Fruit fly (Drosophila melanogaster): ENCODE measurements around the gene TfIIA-L.

Gene TfIIA-L

DNA sequence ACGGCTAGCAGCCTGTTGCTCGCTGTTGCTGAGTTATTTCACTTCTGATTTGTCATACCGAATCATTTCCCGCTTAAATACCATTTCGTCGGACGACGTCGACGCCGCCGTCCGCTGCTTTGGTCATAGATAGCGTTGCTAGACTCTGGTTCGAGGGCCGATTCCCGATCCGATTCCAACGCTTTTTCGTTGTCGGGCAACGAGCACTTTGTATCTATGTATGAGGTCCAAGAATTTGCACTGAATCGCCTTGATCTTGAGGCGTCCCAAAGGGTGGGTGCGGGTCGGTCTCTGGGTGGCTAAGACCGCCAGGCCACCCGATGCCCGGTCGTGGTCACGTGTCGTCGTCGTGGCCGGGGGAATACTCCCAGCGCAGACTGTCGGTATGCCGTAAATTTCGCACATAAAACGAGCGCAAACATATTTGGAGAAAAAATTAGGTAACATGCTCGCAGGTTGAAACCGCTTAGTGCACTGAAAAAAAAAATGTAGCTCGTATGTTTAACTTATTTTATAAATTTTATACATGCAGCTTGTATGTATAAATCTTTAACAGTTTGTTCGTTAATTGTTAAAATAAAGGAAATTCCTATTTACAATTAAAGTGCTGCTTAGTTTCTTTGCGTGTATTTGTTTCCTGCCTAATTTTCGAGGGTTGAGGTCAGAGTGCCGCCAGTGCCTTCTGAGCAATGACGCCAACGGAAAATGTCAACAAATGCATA, 41.4 kb downstream of the TfIIA-L start, which contains the start of gene CG3348 (continued):
- TF ChIP-seq CG16863 (GFP tag; optimal IDR thresholded peaks at IDR 0.05) (peak; percentile 32), CG8944 (GFP tag; optimal IDR thresholded peaks at IDR 0.05) (peak; percentile 25), CG4360 (GFP tag; IDR thresholded peaks at IDR 0.05) (no peak), CG12391 (tag; optimal IDR thresholded peaks at IDR 0.05) (peak; percentile 73), zen2 (GFP tag; IDR thresholded peaks at IDR 0.05; ENCODE audit: partially characterized antibody) (no peak), Neu2 (GFP tag; optimal IDR thresholded peaks at IDR 0.05; ENCODE audit: borderline replicate concordance) (no peak), dati (GFP tag; IDR thresholded peaks at IDR 0.05) (peak; percentile 34; the same call in 1 of the 2 replicates), CG7786 (GFP tag; optimal IDR thresholded peaks at IDR 0.05) (peak; percentile 61), bbx (GFP tag; IDR thresholded peaks at IDR 0.05; ENCODE audit: partially characterized antibody) (no peak), pzg (GFP tag; optimal IDR thresholded peaks at IDR 0.05) (no peak), CG5180 (GFP tag; optimal IDR thresholded peaks at IDR 0.05) (peak; percentile 4), salm (tag; optimal IDR thresholded peaks at IDR 0.05) (no peak), ro (GFP tag; IDR thresholded peaks at IDR 0.05) (peak; percentile 20; the same call in 1 of the 2 replicates), dan (GFP tag; IDR thresholded peaks at IDR 0.05) (no peak), hth (optimal IDR thresholded peaks at IDR 0.05) (no peak), Tbp (GFP tag; optimal IDR thresholded peaks at IDR 0.05) (no peak), Atf6 (GFP tag; IDR thresholded peaks at IDR 0.05) (peak; percentile 81), shn (GFP tag; optimal IDR thresholded peaks at IDR 0.05) (peak; percentile 6), Dref (GFP tag; IDR thresholded peaks at IDR 0.05) (0 out of 2 replicates have a peak, but pooled peaks have one; percentile 8), Hand (GFP tag; optimal IDR thresholded peaks at IDR 0.05) (peak; percentile 36), corto (GFP tag; optimal IDR thresholded peaks at IDR 0.05) (no peak), Trl (optimal IDR thresholded peaks at IDR 0.05) (no peak), Trl (GFP tag; optimal IDR thresholded peaks at IDR 0.05) (peak; percentile 20), CG13894 (tag; optimal IDR thresholded peaks at IDR 0.05) (peak; percentile 84), vvl (GFP tag; IDR thresholded peaks at IDR 0.05) (peak; percentile 79), seq (GFP tag; IDR thresholded peaks at IDR 0.05) (peak; percentile 68), CG7928 (GFP tag; optimal IDR thresholded peaks at IDR 0.05) (peak; percentile 54), klu (GFP tag; IDR thresholded peaks at IDR 0.05) (peak; percentile 71), Taf1 (GFP tag; IDR thresholded peaks at IDR 0.05) (peak; percentile 78), CG10462 (GFP tag; optimal IDR thresholded peaks at IDR 0.05) (no peak), CG17802 (tag; optimal IDR thresholded peaks at IDR 0.05) (peak; percentile 2), Stat92E (GFP tag; optimal IDR thresholded peaks at IDR 0.05) (no peak), lab (GFP tag; optimal IDR thresholded peaks at IDR 0.05) (peak; percentile 91), slp2 (GFP tag; optimal IDR thresholded peaks at IDR 0.05) (peak; percentile 12), ham (GFP tag; IDR thresholded peaks at IDR 0.05) (peak; percentile 40; the same call in 1 of the 2 replicates), CG15011 (GFP tag; optimal IDR thresholded peaks at IDR 0.05) (peak; percentile 74), sug (tag; optimal IDR thresholded peaks at IDR 0.05) (peak; percentile 11), CG1792 (GFP tag; optimal IDR thresholded peaks at IDR 0.05) (peak; percentile 67), CG12071 (GFP tag; optimal IDR thresholded peaks at IDR 0.05) (peak; percentile 62), ewg (GFP tag; optimal IDR thresholded peaks at IDR 0.05) (peak; percentile 41), CG11093 (GFP tag; IDR thresholded peaks at IDR 0.05) (no peak)

DNA sequence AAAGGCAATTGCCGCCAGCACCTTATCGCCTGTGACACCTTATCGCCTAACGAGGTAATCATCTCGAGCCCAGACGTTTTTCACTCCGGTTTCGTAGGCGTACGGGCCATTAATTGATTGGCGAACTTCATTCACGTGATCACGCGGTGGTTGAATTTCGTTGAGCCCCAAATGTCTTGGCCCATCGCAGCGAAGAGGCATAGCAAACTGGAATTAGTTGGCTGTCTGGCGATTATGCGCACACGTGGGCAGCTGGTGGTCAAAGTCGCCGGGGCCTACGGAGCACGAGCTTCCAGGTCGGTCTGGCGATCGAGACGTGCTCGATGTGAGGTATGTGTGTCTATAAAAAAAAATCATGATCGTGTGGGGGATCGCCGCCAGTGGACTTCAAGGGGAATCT, 42.2 kb downstream of the TfIIA-L start:
- TF ChIP-seq pb (GFP tag; optimal IDR thresholded peaks at IDR 0.05): no peak
- TF ChIP-seq sr (GFP tag; IDR thresholded peaks at IDR 0.05): peak; percentile 56; the same call in 1 of the 3 replicates
- TF ChIP-seq cwo (GFP tag; optimal IDR thresholded peaks at IDR 0.05): peak; percentile 100
- TF ChIP-seq exex (tag; optimal IDR thresholded peaks at IDR 0.05): peak; percentile 70
- TF ChIP-seq Med (GFP tag): peak; percentile 66
- peak; percentile 91 for TF ChIP-seq sug (tag; optimal IDR thresholded peaks at IDR 0.05)
- peak; percentile 18 for TF ChIP-seq CG13894 (tag; optimal IDR thresholded peaks at IDR 0.05)
- peak; percentile 100 for TF ChIP-seq CG7987 (GFP tag; optimal IDR thresholded peaks at IDR 0.05)
- TF ChIP-seq sd (tag; optimal IDR thresholded peaks at IDR 0.05): peak; percentile 78
- TF ChIP-seq CG8478 (optimal IDR thresholded peaks at IDR 0.05): peak; percentile 36
- TF ChIP-seq CG5953 (GFP tag; IDR thresholded peaks at IDR 0.05): no peak
- peak; percentile 83 for TF ChIP-seq CG12769 (tag; optimal IDR thresholded peaks at IDR 0.05)
- TF ChIP-seq Xbp1 (GFP tag; optimal IDR thresholded peaks at IDR 0.05): no peak
- no peak for TF ChIP-seq seq (GFP tag; IDR thresholded peaks at IDR 0.05)

Measured in whole organism, embryonic.